Fruit fly (Drosophila melanogaster) whole organism, pupa: Measurements from ENCODE around the gene Vps13D.
A peak's percentile ranks its signal among the peaks of the same experiment; 100 is the strongest.

ENCODE experiments used
- CG10348 ChIP-seq: fragments of 200-800 bp; sonication (Bioruptor generic); IDR thresholded peaks from 2 replicates; pipeline ENCODE4 v1.3.6; 2022; ENCODE audit warnings: missing biosample characterization, missing genetic modification characterization
- CG12605 ChIP-seq: fragments of 200-800 bp; sonication (Bioruptor generic); IDR thresholded peaks from 2 replicates; pipeline ENCODE4 v1.3.6; 2022; ENCODE audit warnings: missing biosample characterization, missing genetic modification characterization
- CG15710 ChIP-seq: fragments of 200-800 bp; sonication (Bioruptor generic); optimal IDR thresholded peaks from 2 replicates; lab custom pipeline; 2018; ENCODE audit warnings: missing biosample characterization, mild to moderate bottlenecking, missing genetic modification characterization, moderate library complexity
- CG17806 ChIP-seq: fragments of 200-800 bp; sonication (Bioruptor generic); optimal IDR thresholded peaks from 2 replicates; lab custom pipeline; 2018; ENCODE audit warnings: missing biosample characterization, mild to moderate bottlenecking, missing genetic modification characterization, moderate library complexity
- CG8159 ChIP-seq: fragments of 200-800 bp; sonication (Bioruptor generic); optimal IDR thresholded peaks from 3 replicates; lab custom pipeline; 2018; ENCODE audit warnings: missing biosample characterization, mild to moderate bottlenecking, missing genetic modification characterization, moderate library complexity
- CG8301 ChIP-seq: fragments of 200-800 bp; sonication (Bioruptor generic); optimal IDR thresholded peaks from 2 replicates; lab custom pipeline; 2018; ENCODE audit warnings: missing biosample characterization, mild to moderate bottlenecking, missing genetic modification characterization
- CG9948 ChIP-seq: fragments of 200-800 bp; sonication (Bioruptor generic); optimal IDR thresholded peaks from 2 replicates; lab custom pipeline; 2018; ENCODE audit warnings: missing biosample characterization, mild to moderate bottlenecking, missing genetic modification characterization, moderate library complexity
- D1 ChIP-seq: fragments of 200-800 bp; sonication (Bioruptor generic); optimal IDR thresholded peaks from 2 replicates; lab custom pipeline; 2018; ENCODE audit warnings: missing biosample characterization, mild to moderate bottlenecking, missing genetic modification characterization, moderate library complexity
- EcR ChIP-seq: fragments of 200-800 bp; sonication (Bioruptor generic); optimal IDR thresholded peaks from 3 replicates; lab custom pipeline; 2019; ENCODE audit warnings: missing biosample characterization, missing genetic modification characterization, mild to moderate bottlenecking, moderate library complexity, missing genetic modification reagents
- Snoo ChIP-seq: fragments of 200-800 bp; sonication (Bioruptor generic); optimal IDR thresholded peaks from 3 replicates; lab custom pipeline; 2017; ENCODE audit warnings: missing biosample characterization, mild to moderate bottlenecking, missing genetic modification characterization, inconsistent platforms
- fd96Ca ChIP-seq: fragments of 200-800 bp; sonication (Bioruptor generic); IDR thresholded peaks from 3 replicates; pipeline ENCODE4 v1.3.6; 2022; ENCODE audit warnings: missing biosample characterization, missing genetic modification characterization
- gl ChIP-seq: fragments of 200-800 bp; sonication (Bioruptor generic); optimal IDR thresholded peaks from 2 replicates; lab custom pipeline; 2018; ENCODE audit warnings: missing biosample characterization, mild to moderate bottlenecking, missing genetic modification characterization

dm6 chr3L:12725749-12726148, 29.1 kb upstream of the Vps13D start:
- TF ChIP-seq CG17806 (tag; lab: Kevin White, UChicago) (peak; percentile 41), D1 (no peak), CG9948 (peak; percentile 30), gl (peak; percentile 2), CG8301 (tag; lab: Kevin White, UChicago) (peak; percentile 19), CG10348 (GFP tag; lab: Robert Waterston, UW) (no peak), Snoo (tag; lab: Kevin White, UChicago) (peak; percentile 34), fd96Ca (GFP tag; lab: Robert Waterston, UW) (no peak), CG8159 (peak; percentile 49), CG15710 (tag; lab: Kevin White, UChicago) (peak; percentile 39), CG12605 (GFP tag; lab: Robert Waterston, UW) (no peak), EcR (no peak)
